Fruit fly (Drosophila melanogaster) whole organism: ENCODE measurements around the gene Lrp4.

Experiments used
- Dll ChIP-seq: fragments of >200 bp; optimal IDR thresholded peaks from 2 replicates; lab custom pipeline; 2017
- EcR ChIP-seq, 2 experiments: fragments of >200 bp; optimal IDR thresholded peaks; 2 replicates each; lab custom pipeline; 2017; ENCODE audit warnings: missing biosample characterization in 2 of 2, missing genetic modification characterization in 2 of 2, missing genetic modification reagents in 2 of 2
- pan ChIP-seq: fragments of >200 bp; optimal IDR thresholded peaks from 2 replicates; lab custom pipeline; 2017
- psq ChIP-seq: fragments of >200 bp; optimal IDR thresholded peaks from 2 replicates; lab custom pipeline; 2017

DNA sequence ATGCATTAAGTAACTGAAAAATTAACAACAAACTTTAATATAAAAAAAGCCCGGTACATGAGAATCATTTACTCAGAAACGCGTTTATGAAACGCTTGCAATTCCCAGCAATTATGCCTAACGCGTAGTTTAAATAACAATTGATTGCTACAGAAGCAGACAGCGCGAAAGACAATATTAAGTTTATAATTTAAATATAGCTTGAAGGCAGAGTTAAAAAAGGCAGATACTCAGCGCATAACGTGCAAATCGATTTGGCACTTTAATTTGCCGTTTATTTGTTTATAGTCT is 30.2 kb downstream of the Lrp4 start, which contains the start of gene CG8924:
- TF ChIP-seq pan (lab: Kevin White, UChicago) (no peak), EcR (GFP tag; optimal IDR thresholded peaks at IDR 0.05; lab: Kevin White, UChicago) (no peak), Dll (lab: Kevin White, UChicago) (no peak), psq (lab: Kevin White, UChicago) (no peak)
